Fruit fly (Drosophila melanogaster): ENCODE results near the gene CG42232.

CG42232 gene

DNA sequence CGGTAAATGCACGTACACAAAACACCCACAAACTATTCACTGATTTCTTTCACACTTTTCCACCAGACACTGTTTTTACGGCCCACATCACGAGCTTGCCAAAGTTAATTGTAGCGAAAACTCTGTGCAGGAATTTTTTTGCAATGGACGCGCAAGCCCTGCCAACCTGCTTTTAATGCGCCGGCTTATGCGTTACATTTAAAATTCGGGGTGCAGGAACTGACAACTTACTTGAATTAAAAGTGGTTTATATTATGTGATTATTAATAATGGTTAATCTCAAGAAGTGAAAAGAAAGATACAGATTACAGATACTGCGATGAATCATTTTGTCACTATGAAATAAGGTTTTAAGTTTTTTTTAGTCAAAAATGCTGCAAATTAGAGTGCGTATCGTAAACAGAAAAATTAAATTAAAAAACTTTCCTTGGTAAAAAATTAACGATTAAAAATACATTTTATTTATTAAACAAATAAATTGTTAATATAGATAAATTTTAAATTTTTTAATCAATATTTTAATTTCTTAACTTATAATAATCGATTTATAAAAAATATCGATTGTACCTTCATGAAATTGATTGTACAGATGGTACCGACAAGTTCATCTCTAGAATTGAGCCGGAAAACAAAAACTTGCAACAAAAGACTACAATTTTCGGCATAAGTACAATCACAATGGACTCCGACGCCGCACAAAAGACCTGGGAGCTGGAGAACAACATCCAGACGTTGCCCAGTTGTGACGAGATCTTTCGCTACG lies at the start of gene CG42232, which contains the start of gene CSN5:
Gene CG42232 (minus strand): TSS at position 163 of the 763 bp plus-strand sequence.
Gene CSN5 (plus strand): TSS at position 599 of the 763 bp plus-strand sequence.
- TF ChIP-seq Sox15 (GFP tag; optimal IDR thresholded peaks at IDR 0.05): peak; percentile 54
- no peak for TF ChIP-seq ss (GFP tag; optimal IDR thresholded peaks at IDR 0.05)
- TF ChIP-seq CG6163 (GFP tag; IDR thresholded peaks at IDR 0.05): peak; percentile 35; the same call in 1 of the 3 replicates
- TF ChIP-seq Sox14 (GFP tag; optimal IDR thresholded peaks at IDR 0.05): no peak
- no peak for TF ChIP-seq OdsH (GFP tag; optimal IDR thresholded peaks at IDR 0.05)
- no peak for TF ChIP-seq pdm3 (GFP tag; optimal IDR thresholded peaks at IDR 0.05)
- no peak for TF ChIP-seq Sox102F (GFP tag; optimal IDR thresholded peaks at IDR 0.05)
- TF ChIP-seq Gug (GFP tag; IDR thresholded peaks at IDR 0.05): no peak
- TF ChIP-seq CG11902 (GFP tag; optimal IDR thresholded peaks at IDR 0.05): peak; percentile 18
- no peak for TF ChIP-seq svp (GFP tag)
- TF ChIP-seq CG6808 (GFP tag; optimal IDR thresholded peaks at IDR 0.05): no peak
- no peak for TF ChIP-seq Ets21C (GFP tag; optimal IDR thresholded peaks at IDR 0.05)
- no peak for TF ChIP-seq CG15336 (GFP tag; IDR thresholded peaks at IDR 0.05)
- TF ChIP-seq CG1621 (tag; optimal IDR thresholded peaks at IDR 0.05): no peak
- TF ChIP-seq CG6792 (GFP tag; optimal IDR thresholded peaks at IDR 0.05): peak; percentile 57
- no peak for TF ChIP-seq achi (GFP tag; optimal IDR thresholded peaks at IDR 0.05)
- no peak for TF ChIP-seq fd85E (GFP tag; optimal IDR thresholded peaks at IDR 0.05)
- peak; percentile 3 for TF ChIP-seq CG11762 (GFP tag; optimal IDR thresholded peaks at IDR 0.05; ENCODE audit: insufficient read depth)
- TF ChIP-seq Met (GFP tag; optimal IDR thresholded peaks at IDR 0.05): no peak

DNA sequence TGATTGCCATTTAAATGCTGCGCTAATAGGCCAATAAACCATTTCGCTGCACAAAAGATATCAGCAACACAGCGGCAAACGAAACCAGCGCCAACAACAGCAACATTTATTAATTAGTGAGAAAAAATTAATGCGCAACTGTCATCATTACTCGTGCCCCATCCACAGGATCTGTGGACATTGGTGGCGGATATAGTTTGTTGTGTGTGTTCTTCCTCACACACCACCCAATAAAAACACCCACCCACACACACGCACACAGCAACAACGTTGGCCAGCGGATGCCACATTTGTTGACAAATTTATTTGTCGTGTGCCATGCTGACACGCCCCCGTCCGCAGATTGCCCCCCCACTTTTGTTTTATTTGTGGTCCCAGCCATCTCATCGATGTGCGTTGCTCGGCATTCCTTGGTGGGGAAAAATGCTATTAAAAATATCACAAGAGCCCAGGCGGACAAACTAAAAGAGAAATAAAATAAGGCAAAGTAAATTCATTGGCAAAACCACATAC lies 48.7 kb upstream of the CG42232 start:
- TF ChIP-seq CG10669 (GFP tag; optimal IDR thresholded peaks at IDR 0.05) (no peak), CG31627 (GFP tag; optimal IDR thresholded peaks at IDR 0.05) (no peak), CG6792 (GFP tag; optimal IDR thresholded peaks at IDR 0.05) (no peak), svp (GFP tag) (peak; percentile 55)

DNA sequence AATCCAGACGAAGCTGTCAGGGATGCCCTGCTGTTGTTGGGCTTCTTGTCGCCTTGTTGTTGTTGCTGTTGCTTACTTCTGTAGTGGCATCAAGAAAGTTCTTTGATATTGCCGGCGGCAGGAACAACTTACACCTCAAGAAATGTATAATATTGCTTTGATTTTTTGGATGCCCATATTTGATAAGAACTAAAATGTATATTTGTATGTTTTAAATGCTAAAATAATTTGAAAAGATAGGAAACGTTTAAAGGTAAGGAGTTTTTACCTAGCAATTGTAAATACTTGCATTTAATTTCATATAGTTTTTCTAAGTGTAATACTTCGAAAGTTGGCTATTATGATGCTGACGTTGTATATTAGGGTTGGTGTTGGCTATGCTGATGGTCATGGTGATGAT lies 40.7 kb upstream of the CG42232 start:
- peak; percentile 42 for TF ChIP-seq Met (GFP tag; optimal IDR thresholded peaks at IDR 0.05)
- peak; percentile 1 for TF ChIP-seq esn (GFP tag; optimal IDR thresholded peaks at IDR 0.05)
- peak; percentile 51 for TF ChIP-seq svp (GFP tag)
- peak; percentile 42 for TF ChIP-seq Eip78C (GFP tag)
- TF ChIP-seq CG32006 (GFP tag; optimal IDR thresholded peaks at IDR 0.05): no peak

DNA sequence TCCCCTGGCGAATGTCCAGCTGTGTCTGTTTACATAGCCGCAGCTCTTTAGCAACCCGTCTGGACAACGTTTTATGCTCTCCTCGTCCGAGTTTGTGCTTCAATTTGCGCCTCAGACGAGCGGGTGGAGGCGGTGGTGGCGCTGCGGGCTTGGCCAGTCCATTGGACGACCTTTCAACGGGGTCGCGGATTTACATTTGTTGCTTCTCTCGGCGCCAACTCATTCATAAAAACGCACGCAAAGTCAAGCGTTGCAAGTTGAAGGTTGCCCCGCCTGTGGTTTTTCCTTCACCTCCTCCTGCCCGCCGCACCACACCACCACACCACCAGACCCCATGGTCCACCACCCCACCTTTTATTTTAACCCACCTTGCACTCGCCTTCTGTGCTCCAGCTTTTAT lies 38.2 kb upstream of the CG42232 start:
- no peak for TF ChIP-seq acj6 (GFP tag; optimal IDR thresholded peaks at IDR 0.05)
- no peak for TF ChIP-seq CG11762 (GFP tag; optimal IDR thresholded peaks at IDR 0.05; ENCODE audit: insufficient read depth)
- TF ChIP-seq pdm3 (GFP tag; optimal IDR thresholded peaks at IDR 0.05): no peak
- no peak for TF ChIP-seq dsx (GFP tag; optimal IDR thresholded peaks at IDR 0.05; ENCODE audit: poor library complexity, severe bottlenecking)
- no peak for TF ChIP-seq dac (GFP tag; optimal IDR thresholded peaks at IDR 0.05)
- TF ChIP-seq salr (GFP tag; optimal IDR thresholded peaks at IDR 0.05): no peak
- TF ChIP-seq CG6854 (GFP tag; optimal IDR thresholded peaks at IDR 0.05): no peak
- TF ChIP-seq cyc (GFP tag; optimal IDR thresholded peaks at IDR 0.05): no peak
- peak; percentile 62 for TF ChIP-seq svp (GFP tag)
- TF ChIP-seq CG32006 (GFP tag; optimal IDR thresholded peaks at IDR 0.05): no peak
- no peak for TF ChIP-seq CG6163 (GFP tag; IDR thresholded peaks at IDR 0.05)
- TF ChIP-seq Eip93F (GFP tag; optimal IDR thresholded peaks at IDR 0.05): no peak
- peak in 1 of 2 experiments; percentile 91 for TF ChIP-seq ss (GFP tag; optimal IDR thresholded peaks at IDR 0.05)
- TF ChIP-seq CG6792 (GFP tag; optimal IDR thresholded peaks at IDR 0.05): no peak
- no peak for TF ChIP-seq Ets96B (tag; optimal IDR thresholded peaks at IDR 0.05)
- no peak for TF ChIP-seq Sox15 (GFP tag; optimal IDR thresholded peaks at IDR 0.05)

Data from whole organism, prepupa.